Worm (Caenorhabditis elegans) whole organism, L4/young adult: ENCODE measurements around the gene nlp-66.

Experiments used
- W03F9.2 ChIP-seq: fragments of 150-350 bp; optimal IDR thresholded peaks from 2 replicates; lab custom pipeline; 2014; ENCODE audit warnings: missing biosample characterization, missing genetic modification characterization
- him-1 ChIP-seq: sonication (generic microtip); optimal IDR thresholded peaks from 2 replicates; lab custom pipeline; 2016; ENCODE audit warnings: missing genotype, missing genetic modification reagents, missing genetic modification characterization, missing compliant biosample characterization

DNA sequence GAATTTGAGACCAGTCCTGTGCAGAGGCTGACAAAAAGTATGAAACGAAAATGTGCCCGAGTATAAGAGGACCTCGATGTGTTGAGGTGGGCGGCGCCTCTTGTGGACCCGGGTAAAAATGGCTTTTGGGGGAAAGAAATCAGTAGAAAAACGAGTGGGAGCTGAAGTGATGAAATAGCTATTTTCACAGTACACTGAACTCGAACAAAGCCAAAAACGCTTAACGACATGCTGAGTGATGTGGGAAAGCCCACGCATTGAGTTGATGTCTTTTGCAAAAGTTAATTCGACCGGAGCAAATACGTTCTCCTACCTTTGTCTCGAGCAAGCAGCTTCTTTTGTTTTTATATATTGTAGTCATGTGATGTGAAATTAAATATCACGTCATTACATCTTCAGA lies at the start of gene nlp-66:
- TF ChIP-seq him-1 (tag; lab: Kevin White, UChicago), result no peak
- TF ChIP-seq W03F9.2 (tag; lab: Kevin White, UChicago), result no peak
